Worm (Caenorhabditis elegans): ENCODE measurements around the gene scvp-1.
A peak's percentile ranks its signal among the peaks of the same experiment; 100 is the strongest.

scvp-1 gene

ce11 chrV:10942161-10942560, 11.1 kb upstream of the scvp-1 start, which contains the start of gene zip-9:
Gene zip-9, plus strand, starts transcription at chrV:10942461.
- TF ChIP-seq F37B4.10 (GFP tag; IDR thresholded peaks at IDR 0.05): 0 out of 2 replicates have a peak, but pooled peaks have one; percentile 76
- 0 out of 2 replicates have a peak, but pooled peaks have one; percentile 20 for TF ChIP-seq hsf-1 (GFP tag; IDR thresholded peaks at IDR 0.05)
- no peak for TF ChIP-seq F57A8.1 (GFP tag; optimal IDR thresholded peaks at IDR 0.05)

- TF ChIP-seq ama-1 (optimal IDR thresholded peaks at IDR 0.05) (peak; percentile 62), ama-1 (GFP tag; optimal IDR thresholded peaks at IDR 0.05) (no peak), ztf-18 (tag; optimal IDR thresholded peaks at IDR 0.05) (no peak)
These were observed 10.1 kb upstream of the scvp-1 start, which contains the start of gene F17C11.26 for ce11 chrV:10941150-10941549. Gene F17C11.26, plus strand, starts transcription at chrV:10941450.

ce11 chrV:10940571-10940991, 9.5 kb upstream of the scvp-1 start:
- TF ChIP-seq athp-1 (tag; optimal IDR thresholded peaks at IDR 0.05): no peak
- TF ChIP-seq hlh-12 (tag; optimal IDR thresholded peaks at IDR 0.05): no peak
- no peak for TF ChIP-seq F10E7.11 (tag; optimal IDR thresholded peaks at IDR 0.05)
- TF ChIP-seq F22D6.2 (tag; optimal IDR thresholded peaks at IDR 0.05): no peak
- no peak for TF ChIP-seq unc-130 (GFP tag; optimal IDR thresholded peaks at IDR 0.05)
- peak; percentile 42 for TF ChIP-seq tlf-1 (GFP tag; optimal IDR thresholded peaks at IDR 0.05)
- TF ChIP-seq nhr-90 (tag; optimal IDR thresholded peaks at IDR 0.05): peak; percentile 57
- TF ChIP-seq bed-2 (GFP tag; IDR thresholded peaks at IDR 0.05): no peak
- TF ChIP-seq hmg-1.2 (GFP tag; IDR thresholded peaks at IDR 0.05): peak; percentile 79
- no peak for TF ChIP-seq dpff-1 (tag; optimal IDR thresholded peaks at IDR 0.05)
- peak; percentile 68; the same call in 1 of the 2 replicates for TF ChIP-seq nfyb-1 (GFP tag; IDR thresholded peaks at IDR 0.05)
- TF ChIP-seq mxl-1 (tag; optimal IDR thresholded peaks at IDR 0.05): no peak
- TF ChIP-seq lag-1 (GFP tag; IDR thresholded peaks at IDR 0.05): no peak
- TF ChIP-seq efl-1 (GFP tag; optimal IDR thresholded peaks at IDR 0.05): no peak
- no peak for TF ChIP-seq rpc-1 (optimal IDR thresholded peaks at IDR 0.05)
- TF ChIP-seq rpc-1 (tag; optimal IDR thresholded peaks at IDR 0.05): no peak
- no peak for TF ChIP-seq nhr-120 (GFP tag; IDR thresholded peaks at IDR 0.05)
- TF ChIP-seq tbx-9 (tag; optimal IDR thresholded peaks at IDR 0.05; ENCODE audit: borderline replicate concordance): no peak
- TF ChIP-seq attf-5 (GFP tag; optimal IDR thresholded peaks at IDR 0.05): peak; percentile 73
- peak; percentile 31; the same call in 1 of the 2 replicates for TF ChIP-seq pbrm-1 (GFP tag; IDR thresholded peaks at IDR 0.05)
- no peak for TF ChIP-seq lin-26 (GFP tag; IDR thresholded peaks at IDR 0.05)
- TF ChIP-seq lin-40 (tag; optimal IDR thresholded peaks at IDR 0.05): peak; percentile 55
- TF ChIP-seq egl-44 (GFP tag; IDR thresholded peaks at IDR 0.05): peak; percentile 71
- no peak for TF ChIP-seq zim-3 (tag; optimal IDR thresholded peaks at IDR 0.05)
- peak; percentile 4 for TF ChIP-seq tbp1 (GFP tag; optimal IDR thresholded peaks at IDR 0.05)
- no peak for TF ChIP-seq ztf-25 (GFP tag; IDR thresholded peaks at IDR 0.05)
- TF ChIP-seq atf-7 (tag; optimal IDR thresholded peaks at IDR 0.05): peak; percentile 94
- no peak for TF ChIP-seq attf-6 (GFP tag; IDR thresholded peaks at IDR 0.05)
- no peak for TF ChIP-seq lin-54 (GFP tag; optimal IDR thresholded peaks at IDR 0.05)
- TF ChIP-seq snpc-3.4 (tag; optimal IDR thresholded peaks at IDR 0.05): no peak
- TF ChIP-seq cebp-2 (GFP tag; IDR thresholded peaks at IDR 0.05): no peak
- no peak for TF ChIP-seq Y56A3A.18 (GFP tag; IDR thresholded peaks at IDR 0.05)
- TF ChIP-seq hrde-1 (tag; optimal IDR thresholded peaks at IDR 0.05; ENCODE audit: borderline replicate concordance): no peak
- no peak for TF ChIP-seq F57C9.4 (tag; optimal IDR thresholded peaks at IDR 0.05)
- no peak for TF ChIP-seq pha-4 (tag; optimal IDR thresholded peaks at IDR 0.05)
- TF ChIP-seq sea-2 (GFP tag; IDR thresholded peaks at IDR 0.05): no peak
- no peak for TF ChIP-seq T26A5.8 (tag; optimal IDR thresholded peaks at IDR 0.05)
- peak; percentile 62 for TF ChIP-seq dox-1 (GFP tag; IDR thresholded peaks at IDR 0.05)
- TF ChIP-seq rcor-1 (GFP tag; IDR thresholded peaks at IDR 0.05): no peak
- no peak for TF ChIP-seq lir-1 (GFP tag; conservative IDR thresholded peaks at IDR 0.05)
- TF ChIP-seq hmg-20 (GFP tag; IDR thresholded peaks at IDR 0.05): no peak
- no peak for TF ChIP-seq K11D2.4 (GFP tag; IDR thresholded peaks at IDR 0.05)

Data from whole organism, young adult.